Worm (Caenorhabditis elegans) whole organism, late embryonic: ENCODE results near the gene F21D9.1.

Source experiments
- fkh-10 ChIP-seq: fragments of 150-350 bp; optimal IDR thresholded peaks from 2 replicates; lab custom pipeline; 2014; ENCODE audit warnings: missing biosample characterization, missing genetic modification reagents, missing genetic modification characterization
- fkh-6 ChIP-seq: sonication (generic microtip); optimal IDR thresholded peaks from 2 replicates; lab custom pipeline; 2016; ENCODE audit warnings: missing genetic modification characterization, missing compliant biosample characterization
- odd-2 ChIP-seq: sonication (generic microtip); optimal IDR thresholded peaks from 2 replicates; lab custom pipeline; 2017; ENCODE audit warnings: antibody characterized with exemption, mild to moderate bottlenecking, missing genetic modification characterization, missing compliant biosample characterization
- pha-4 ChIP-seq: fragments of 150-350 bp; optimal IDR thresholded peaks from 2 replicates; lab custom pipeline; 2018; ENCODE audit warnings: missing biosample characterization, missing genetic modification reagents, missing genetic modification characterization
- syd-9 ChIP-seq: sonication (generic microtip); optimal IDR thresholded peaks from 2 replicates; lab custom pipeline; 2016; ENCODE audit warnings: mild to moderate bottlenecking, missing genetic modification characterization, moderate library complexity, missing compliant biosample characterization
- zip-5 ChIP-seq: sonication (generic microtip); optimal IDR thresholded peaks from 2 replicates; lab custom pipeline; 2016; ENCODE audit warnings: missing genetic modification characterization, missing compliant biosample characterization

DNA sequence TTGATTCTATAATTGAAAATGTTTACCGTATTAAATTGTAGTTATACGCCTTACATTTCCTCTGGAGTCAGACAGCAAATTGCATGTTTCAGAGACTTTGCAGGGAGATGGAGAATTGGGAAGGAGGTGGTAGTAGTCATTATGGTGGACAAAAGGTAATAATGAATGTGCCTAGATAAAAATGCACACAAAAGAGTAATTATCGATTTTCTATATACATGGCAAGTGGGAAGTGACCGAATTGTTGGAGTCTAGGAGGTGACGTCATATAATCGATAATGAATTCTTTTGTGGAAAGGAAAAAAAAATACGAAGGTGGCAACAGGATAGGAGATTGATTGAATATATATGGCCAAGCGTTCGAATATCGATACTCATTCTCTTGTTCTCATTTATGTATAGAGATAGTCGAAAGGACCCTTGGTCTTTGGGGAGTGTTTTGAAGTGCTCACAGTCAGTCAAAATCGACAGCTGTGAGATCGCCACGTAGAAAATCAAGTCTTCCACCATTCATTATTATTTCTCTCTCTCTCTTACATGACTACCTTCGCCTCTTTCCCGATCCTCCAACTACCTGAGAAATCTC, 39.4 kb downstream of the F21D9.1 start, which contains the start of the genes fbxb-63 and fbxb-61:
- TF ChIP-seq fkh-10 (GFP tag; lab: Kevin White, UChicago): no peak
- no peak for TF ChIP-seq syd-9 (tag; lab: Kevin White, UChicago)
- TF ChIP-seq fkh-6 (tag; lab: Kevin White, UChicago): no peak
- no peak for TF ChIP-seq odd-2
- TF ChIP-seq zip-5: no peak
- TF ChIP-seq pha-4 (tag; lab: Kevin White, UChicago): no peak
